Worm (Caenorhabditis elegans) whole organism, L4 larva: ENCODE measurements around the gene col-14.

Experiments
- ZK546.5 ChIP-seq, 2 experiments: sonication (generic microtip); optimal IDR thresholded peaks; 2 replicates each; lab custom pipeline; 2017; ENCODE audit warnings: missing biosample characterization in 2 of 2, missing genetic modification characterization in 2 of 2
- tra-1 ChIP-seq: fragments of 200-800 bp; sonication (Bioruptor generic); IDR thresholded peaks from 2 replicates; pipeline ENCODE4 v1.3.6; 2022; ENCODE audit warnings: missing genetic modification reagents, missing genetic modification characterization, missing compliant biosample characterization
- zag-1 ChIP-seq: fragments of 150-350 bp; optimal IDR thresholded peaks from 2 replicates; lab custom pipeline; 2014; ENCODE audit warnings: missing biosample characterization, missing genetic modification characterization

ce11 chrIV:7794709-7795108 lies 41.5 kb downstream of the col-14 start, which contains the start of gene ntp-1:
- TF ChIP-seq tra-1 (GFP tag; lab: Robert Waterston, UW) (no peak), ZK546.5 (tag; optimal IDR thresholded peaks at IDR 0.05; lab: Kevin White, UChicago) (no peak), zag-1 (tag; lab: Kevin White, UChicago) (no peak)
